Fruit fly (Drosophila melanogaster): Measurements from ENCODE around the gene laza.

The laza gene

dm6 chr3L:22458898-22459524 lies 1.9 kb downstream of the laza start (continued):
- TF ChIP-seq pros (GFP tag; optimal IDR thresholded peaks at IDR 0.05): no peak
- peak; percentile 25; the same call in 1 of the 3 replicates for TF ChIP-seq ci (GFP tag; IDR thresholded peaks at IDR 0.05)
- no peak for TF ChIP-seq CG15269 (tag; optimal IDR thresholded peaks at IDR 0.05)
- TF ChIP-seq CG30403 (GFP tag; optimal IDR thresholded peaks at IDR 0.05): no peak
- no peak for TF ChIP-seq Lpt (GFP tag; optimal IDR thresholded peaks at IDR 0.05)
- TF ChIP-seq CG17829 (tag; optimal IDR thresholded peaks at IDR 0.05): no peak
- TF ChIP-seq toy (GFP tag; IDR thresholded peaks at IDR 0.05): no peak
- TF ChIP-seq HHEX (GFP tag; optimal IDR thresholded peaks at IDR 0.05): no peak
- no peak for TF ChIP-seq CG4820 (GFP tag; optimal IDR thresholded peaks at IDR 0.05)
- no peak for TF ChIP-seq Rfx (GFP tag; IDR thresholded peaks at IDR 0.05)
- TF ChIP-seq CG4730 (GFP tag; IDR thresholded peaks at IDR 0.05): no peak
- no peak for TF ChIP-seq btn (GFP tag; optimal IDR thresholded peaks at IDR 0.05)
- TF ChIP-seq sisA (GFP tag; IDR thresholded peaks at IDR 0.05): no peak
- no peak for TF ChIP-seq Dfd (GFP tag; optimal IDR thresholded peaks at IDR 0.05)
- no peak for TF ChIP-seq Vsx1 (GFP tag; optimal IDR thresholded peaks at IDR 0.05)
- no peak for TF ChIP-seq CG17328 (GFP tag; IDR thresholded peaks at IDR 0.05)
- TF ChIP-seq NFAT (GFP tag; IDR thresholded peaks at IDR 0.05): no peak
- TF ChIP-seq HLH3B (GFP tag; IDR thresholded peaks at IDR 0.05): no peak
- TF ChIP-seq HmgZ (tag; optimal IDR thresholded peaks at IDR 0.05): no peak
- TF ChIP-seq CG8089 (GFP tag; optimal IDR thresholded peaks at IDR 0.05): no peak
- TF ChIP-seq CG1647 (GFP tag; optimal IDR thresholded peaks at IDR 0.05): no peak
- no peak for TF ChIP-seq CG1792 (GFP tag; optimal IDR thresholded peaks at IDR 0.05)
- TF ChIP-seq CG11398 (GFP tag; optimal IDR thresholded peaks at IDR 0.05): no peak
- peak; percentile 11 for TF ChIP-seq CG9727 (GFP tag; optimal IDR thresholded peaks at IDR 0.05)
- TF ChIP-seq Hr39 (optimal IDR thresholded peaks at IDR 0.05): no peak
- TF ChIP-seq oc (tag; optimal IDR thresholded peaks at IDR 0.05): no peak
- no peak for TF ChIP-seq Tbp (GFP tag; optimal IDR thresholded peaks at IDR 0.05)
- no peak for TF ChIP-seq Fer3 (tag; optimal IDR thresholded peaks at IDR 0.05)
- no peak for TF ChIP-seq Camta (GFP tag; optimal IDR thresholded peaks at IDR 0.05)
- TF ChIP-seq bigmax (GFP tag; optimal IDR thresholded peaks at IDR 0.05): no peak
- no peak for TF ChIP-seq ems (GFP tag; optimal IDR thresholded peaks at IDR 0.05)
- no peak for TF ChIP-seq CG6683 (GFP tag; optimal IDR thresholded peaks at IDR 0.05)
- no peak for TF ChIP-seq CG15479 (GFP tag; optimal IDR thresholded peaks at IDR 0.05)
- TF ChIP-seq usp (GFP tag; optimal IDR thresholded peaks at IDR 0.05): no peak
- TF ChIP-seq CG18262 (tag; optimal IDR thresholded peaks at IDR 0.05): peak; percentile 19
- TF ChIP-seq CG3163 (GFP tag; optimal IDR thresholded peaks at IDR 0.05): no peak
- no peak for TF ChIP-seq org-1 (GFP tag; optimal IDR thresholded peaks at IDR 0.05)
- no peak for TF ChIP-seq sima (GFP tag; optimal IDR thresholded peaks at IDR 0.05)
- no peak for TF ChIP-seq CG3281 (GFP tag; optimal IDR thresholded peaks at IDR 0.05)
- no peak for TF ChIP-seq CG10565 (GFP tag; optimal IDR thresholded peaks at IDR 0.05)
- TF ChIP-seq CG10959 (GFP tag; IDR thresholded peaks at IDR 0.05): no peak
- no peak for TF ChIP-seq croc (GFP tag; conservative IDR thresholded peaks at IDR 0.05)
- TF ChIP-seq CG10462 (GFP tag; optimal IDR thresholded peaks at IDR 0.05): no peak
- TF ChIP-seq CG17612 (GFP tag; IDR thresholded peaks at IDR 0.05): no peak
- TF ChIP-seq Deaf1 (tag; optimal IDR thresholded peaks at IDR 0.05): no peak
- peak; percentile 16 for TF ChIP-seq sd (tag; optimal IDR thresholded peaks at IDR 0.05)
- 0 out of 4 replicates have a peak, but pooled peaks have one; percentile 33 for TF ChIP-seq chinmo (GFP tag; IDR thresholded peaks at IDR 0.05; ENCODE audit: partially characterized antibody)
- TF ChIP-seq gcm (GFP tag; optimal IDR thresholded peaks at IDR 0.05): no peak
- no peak for TF ChIP-seq CG3065 (GFP tag; optimal IDR thresholded peaks at IDR 0.05)
- TF ChIP-seq Adf1 (GFP tag; IDR thresholded peaks at IDR 0.05): peak; percentile 86
- TF ChIP-seq ham (GFP tag; IDR thresholded peaks at IDR 0.05): no peak
- no peak for TF ChIP-seq CG12071 (GFP tag; optimal IDR thresholded peaks at IDR 0.05)
- TF ChIP-seq CG30431 (GFP tag; optimal IDR thresholded peaks at IDR 0.05): no peak
